Fruit fly (Drosophila melanogaster): ENCODE results near the gene Ten-a.

The Ten-a gene

DNA sequence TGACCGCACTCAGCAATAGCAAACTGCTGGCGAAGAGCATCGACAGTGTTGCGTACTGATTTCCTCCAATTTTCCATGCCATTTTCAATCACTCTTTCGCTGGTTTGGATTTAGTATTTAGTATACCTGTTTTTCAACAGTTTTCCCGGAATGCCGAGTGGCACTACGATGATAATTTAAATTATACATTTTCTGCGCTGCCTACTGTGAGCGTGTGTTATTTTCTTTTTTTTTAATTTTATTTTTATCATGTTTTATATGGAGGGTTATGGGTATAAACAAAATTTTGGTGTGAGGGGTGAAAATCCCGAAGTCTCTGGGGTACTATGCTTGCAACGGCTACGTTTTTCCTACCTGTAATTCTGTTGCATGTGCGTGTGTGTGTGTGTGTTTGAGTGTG is 135.0 kb downstream of the Ten-a start, which contains the start of gene CG1924:
Gene CG1924, minus strand, starts transcription at position 101 of the 400 bp plus-strand sequence.
- TF ChIP-seq ranshi (GFP tag; IDR thresholded peaks at IDR 0.05) (no peak), Oli (tag; optimal IDR thresholded peaks at IDR 0.05) (no peak), nmo (GFP tag; optimal IDR thresholded peaks at IDR 0.05) (no peak), CG10543 (GFP tag; optimal IDR thresholded peaks at IDR 0.05) (no peak), Aef1 (GFP tag; IDR thresholded peaks at IDR 0.05) (no peak), NK7.1 (GFP tag; optimal IDR thresholded peaks at IDR 0.05) (no peak), CG9609 (GFP tag; optimal IDR thresholded peaks at IDR 0.05) (no peak), chinmo (GFP tag; IDR thresholded peaks at IDR 0.05; ENCODE audit: partially characterized antibody) (no peak), CG14965 (GFP tag; optimal IDR thresholded peaks at IDR 0.05; ENCODE audit: borderline replicate concordance) (no peak), CG10431 (GFP tag; optimal IDR thresholded peaks at IDR 0.05) (no peak), CG14860 (GFP tag; IDR thresholded peaks at IDR 0.05; ENCODE audit: partially characterized antibody) (no peak), Hmr (GFP tag; optimal IDR thresholded peaks at IDR 0.05) (no peak), hkb (optimal IDR thresholded peaks at IDR 0.05) (no peak), hkb (GFP tag; IDR thresholded peaks at IDR 0.05) (no peak), Doc3 (GFP tag; IDR thresholded peaks at IDR 0.05; ENCODE audit: partially characterized antibody) (no peak), cad (GFP tag; optimal IDR thresholded peaks at IDR 0.05) (no peak), gsb (GFP tag; IDR thresholded peaks at IDR 0.05) (no peak), CG1832 (GFP tag; optimal IDR thresholded peaks at IDR 0.05) (no peak), az2 (GFP tag; optimal IDR thresholded peaks at IDR 0.05) (no peak)

- TF ChIP-seq ftz-f1 (GFP tag; optimal IDR thresholded peaks at IDR 0.05), result no peak
- peak; percentile 21 for TF ChIP-seq sd (tag; optimal IDR thresholded peaks at IDR 0.05)
- TF ChIP-seq CG7839 (tag; optimal IDR thresholded peaks at IDR 0.05), result peak; percentile 80
- TF ChIP-seq Max (GFP tag; optimal IDR thresholded peaks at IDR 0.05), result peak; percentile 73
- TF ChIP-seq Lpt (GFP tag; optimal IDR thresholded peaks at IDR 0.05), result no peak
- peak; percentile 60 for TF ChIP-seq CG6654 (GFP tag; optimal IDR thresholded peaks at IDR 0.05)
- TF ChIP-seq Poxn (GFP tag; IDR thresholded peaks at IDR 0.05), result no peak
- TF ChIP-seq lab (GFP tag; optimal IDR thresholded peaks at IDR 0.05), result peak; percentile 67
- TF ChIP-seq az2 (GFP tag; optimal IDR thresholded peaks at IDR 0.05), result peak; percentile 83
- TF ChIP-seq disco-r (GFP tag; optimal IDR thresholded peaks at IDR 0.05), result no peak
- peak; percentile 90 for TF ChIP-seq CG17829 (tag; optimal IDR thresholded peaks at IDR 0.05)
- TF ChIP-seq CG2116 (GFP tag; optimal IDR thresholded peaks at IDR 0.05), result peak; percentile 30
- peak; percentile 28 for TF ChIP-seq NC2α (GFP tag; optimal IDR thresholded peaks at IDR 0.05)
- TF ChIP-seq sob (GFP tag; IDR thresholded peaks at IDR 0.05), result peak; percentile 70
- TF ChIP-seq CG15479 (GFP tag; optimal IDR thresholded peaks at IDR 0.05), result peak; percentile 9
- TF ChIP-seq Mrtf (GFP tag; IDR thresholded peaks at IDR 0.05), result peak; percentile 60; the same call in 2 of the 3 replicates
- TF ChIP-seq insv (GFP tag; optimal IDR thresholded peaks at IDR 0.05), result peak in 1 of 2 experiments; percentile 3
- peak; percentile 88 for TF ChIP-seq CG17361 (GFP tag; IDR thresholded peaks at IDR 0.05)
- TF ChIP-seq HmgZ (tag; optimal IDR thresholded peaks at IDR 0.05), result peak; percentile 47
- TF ChIP-seq mld (GFP tag; IDR thresholded peaks at IDR 0.05; ENCODE audit: partially characterized antibody), result no peak
- peak; percentile 59; the same call in 1 of the 2 replicates for TF ChIP-seq CG14667 (GFP tag; IDR thresholded peaks at IDR 0.05)
- no peak for TF ChIP-seq wdn (GFP tag; IDR thresholded peaks at IDR 0.05)
- peak; percentile 12 for TF ChIP-seq Bteb2 (GFP tag; optimal IDR thresholded peaks at IDR 0.05)
- no peak for TF ChIP-seq shn (GFP tag; optimal IDR thresholded peaks at IDR 0.05)
- TF ChIP-seq nau (GFP tag; optimal IDR thresholded peaks at IDR 0.05), result peak; percentile 39
- TF ChIP-seq tgo (GFP tag; IDR thresholded peaks at IDR 0.05), result peak; percentile 74
- TF ChIP-seq gro (GFP tag; optimal IDR thresholded peaks at IDR 0.05), result no peak
- 0 out of 2 replicates have a peak, but pooled peaks have one; percentile 13 for TF ChIP-seq toy (GFP tag; IDR thresholded peaks at IDR 0.05)
- TF ChIP-seq CG43689 (GFP tag; IDR thresholded peaks at IDR 0.05), result no peak
- TF ChIP-seq p53 (GFP tag; optimal IDR thresholded peaks at IDR 0.05), result no peak
- TF ChIP-seq sens-2 (GFP tag; IDR thresholded peaks at IDR 0.05), result peak; percentile 81
- peak; percentile 61 for TF ChIP-seq CG17385 (GFP tag; optimal IDR thresholded peaks at IDR 0.05)
These were observed 158.6 kb downstream of the Ten-a start for dm6 chrX:12201905-12202623.
